Worm (Caenorhabditis elegans): ENCODE measurements around the gene clec-138.

ce11 chrII:4604149-4604548, 15.5 kb downstream of the clec-138 start:
- TF ChIP-seq tra-4 (tag; optimal IDR thresholded peaks at IDR 0.05) (no peak), ama-1 (optimal IDR thresholded peaks at IDR 0.05) (no peak), tbx-37 (GFP tag; conservative IDR thresholded peaks at IDR 0.05) (no peak), hmbx-1 (tag; optimal IDR thresholded peaks at IDR 0.05) (no peak), B0310.2 (tag; optimal IDR thresholded peaks at IDR 0.05) (no peak), F13C5.2 (tag; optimal IDR thresholded peaks at IDR 0.05) (no peak), flt-1 (GFP tag; IDR thresholded peaks at IDR 0.05) (no peak), scrt-1 (GFP tag; IDR thresholded peaks at IDR 0.05) (no peak), sea-1 (GFP tag; conservative IDR thresholded peaks at IDR 0.05) (no peak)

Data from whole organism, early embryonic.